Worm (Caenorhabditis elegans): ENCODE results near the gene natb-1.
A peak's percentile ranks its signal among the peaks of the same experiment; 100 is the strongest.

Gene natb-1

ce11 chrV:7971376-7971775 lies 11.9 kb downstream of the natb-1 start:
- peak; percentile 8 for TF ChIP-seq dsc-1 (tag; optimal IDR thresholded peaks at IDR 0.05)
- TF ChIP-seq nhr-71 (tag; optimal IDR thresholded peaks at IDR 0.05) = peak; percentile 8
- peak; percentile 12 for TF ChIP-seq sox-4 (tag; optimal IDR thresholded peaks at IDR 0.05)
- TF ChIP-seq fkh-8 (tag; optimal IDR thresholded peaks at IDR 0.05) = peak; percentile 69
- no peak for TF ChIP-seq pag-3 (tag; optimal IDR thresholded peaks at IDR 0.05; ENCODE audit: borderline replicate concordance, insufficient read depth)
- no peak for TF ChIP-seq hlh-4 (tag; optimal IDR thresholded peaks at IDR 0.05)

- TF ChIP-seq egl-13 (tag; optimal IDR thresholded peaks at IDR 0.05) (peak; percentile 22), C04F5.9 (tag; optimal IDR thresholded peaks at IDR 0.05) (no peak), unc-86 (tag; optimal IDR thresholded peaks at IDR 0.05) (no peak), nhr-71 (tag; optimal IDR thresholded peaks at IDR 0.05) (peak; percentile 51), fkh-8 (tag; optimal IDR thresholded peaks at IDR 0.05) (peak; percentile 77), alr-1 (tag; optimal IDR thresholded peaks at IDR 0.05; ENCODE audit: borderline replicate concordance) (no peak), sptf-1 (tag; optimal IDR thresholded peaks at IDR 0.05) (no peak), mab-9 (GFP tag; IDR thresholded peaks at IDR 0.05) (no peak), lin-15B (tag; optimal IDR thresholded peaks at IDR 0.05) (no peak), pag-3 (tag; optimal IDR thresholded peaks at IDR 0.05; ENCODE audit: borderline replicate concordance, insufficient read depth) (no peak), fkh-10 (GFP tag; optimal IDR thresholded peaks at IDR 0.05) (no peak), jun-1 (tag; optimal IDR thresholded peaks at IDR 0.05) (no peak), hpl-2 (GFP tag; optimal IDR thresholded peaks at IDR 0.05) (no peak), grh-1 (GFP tag; IDR thresholded peaks at IDR 0.05) (no peak), sox-4 (tag; optimal IDR thresholded peaks at IDR 0.05) (peak; percentile 32), ets-5 (GFP tag; IDR thresholded peaks at IDR 0.05) (no peak), dsc-1 (tag; optimal IDR thresholded peaks at IDR 0.05) (peak; percentile 46), zag-1 (tag; optimal IDR thresholded peaks at IDR 0.05) (no peak), lir-3 (tag; optimal IDR thresholded peaks at IDR 0.05; ENCODE audit: poor library complexity) (no peak), zip-4 (GFP tag; optimal IDR thresholded peaks at IDR 0.05) (no peak), lin-35 (GFP tag; optimal IDR thresholded peaks at IDR 0.05) (no peak), ztf-11 (tag; optimal IDR thresholded peaks at IDR 0.05) (no peak), ceh-82 (tag; optimal IDR thresholded peaks at IDR 0.05) (no peak), lsy-2 (tag; optimal IDR thresholded peaks at IDR 0.05) (peak in 1 of 2 experiments; percentile 1), nhr-20 (tag; optimal IDR thresholded peaks at IDR 0.05) (peak; percentile 43), nhr-12 (tag; optimal IDR thresholded peaks at IDR 0.05) (no peak), mef-2 (tag; optimal IDR thresholded peaks at IDR 0.05) (no peak), C34B4.2 (tag; optimal IDR thresholded peaks at IDR 0.05) (no peak), nhr-85 (tag) (no peak), fkh-4 (tag; optimal IDR thresholded peaks at IDR 0.05; ENCODE audit: borderline replicate concordance) (no peak), nhr-76 (tag; optimal IDR thresholded peaks at IDR 0.05) (no peak), isw-1 (GFP tag; IDR thresholded peaks at IDR 0.05) (no peak), blmp-1 (tag; optimal IDR thresholded peaks at IDR 0.05) (no peak), C16A3.4 (tag; optimal IDR thresholded peaks at IDR 0.05) (no peak), nhr-90 (tag; optimal IDR thresholded peaks at IDR 0.05; ENCODE audit: poor library complexity) (no peak), unc-62 (GFP tag; optimal IDR thresholded peaks at IDR 0.05) (no peak), unc-130 (tag; optimal IDR thresholded peaks at IDR 0.05) (no peak), xbp-1 (tag; optimal IDR thresholded peaks at IDR 0.05) (no peak), nhr-19 (GFP tag; conservative IDR thresholded peaks at IDR 0.05) (no peak), ceh-8 (GFP tag; optimal IDR thresholded peaks at IDR 0.05) (no peak), unc-98 (GFP tag; IDR thresholded peaks at IDR 0.05) (no peak), ceh-63 (GFP tag; optimal IDR thresholded peaks at IDR 0.05) (no peak), nhr-47 (tag; optimal IDR thresholded peaks at IDR 0.05) (peak; percentile 41), unc-30 (tag; optimal IDR thresholded peaks at IDR 0.05) (no peak), nhr-84 (tag; optimal IDR thresholded peaks at IDR 0.05) (no peak), skn-1 (tag; optimal IDR thresholded peaks at IDR 0.05) (no peak), hlh-17 (GFP tag; optimal IDR thresholded peaks at IDR 0.05; ENCODE audit: borderline replicate concordance) (no peak), dpl-1 (GFP tag; optimal IDR thresholded peaks at IDR 0.05) (no peak), nhr-11 (tag; optimal IDR thresholded peaks at IDR 0.05) (no peak)
These were observed 12.7 kb downstream of the natb-1 start for ce11 chrV:7970519-7970918.

All from whole organism, L1 larva.